Fruit fly (Drosophila melanogaster) whole organism, embryonic: ENCODE results near the gene Spn38F.

Experiments
- Blimp-1 ChIP-seq: fragments of 200-800 bp; sonication (Bioruptor generic); optimal IDR thresholded peaks from 3 replicates; lab custom pipeline; 2018; ENCODE audit warnings: missing biosample characterization, missing genetic modification characterization, mild to moderate bottlenecking, moderate library complexity, missing genetic modification reagents
- Bteb2 ChIP-seq: fragments of 200-800 bp; sonication (Bioruptor generic); optimal IDR thresholded peaks from 2 replicates; lab custom pipeline; 2016; ENCODE audit warnings: missing biosample characterization, missing genetic modification characterization
- CG1024 ChIP-seq: fragments of 200-800 bp; sonication (Bioruptor generic); IDR thresholded peaks from 2 replicates; pipeline ENCODE4 v1.3.6; 2022; ENCODE audit warnings: missing biosample characterization, missing genetic modification characterization
- CG10565 ChIP-seq: fragments of 200-800 bp; sonication (Bioruptor generic); optimal IDR thresholded peaks from 3 replicates; lab custom pipeline; 2016; ENCODE audit warnings: missing biosample characterization, mild to moderate bottlenecking, missing genetic modification characterization
- CG11093 ChIP-seq: fragments of 200-800 bp; sonication (Bioruptor generic); IDR thresholded peaks from 3 replicates; pipeline ENCODE4 v1.3.6; 2022; ENCODE audit warnings: missing biosample characterization, missing genetic modification characterization
- CG11398 ChIP-seq: fragments of 200-800 bp; sonication (Bioruptor generic); optimal IDR thresholded peaks from 2 replicates; lab custom pipeline; 2016; ENCODE audit warnings: missing biosample characterization, missing genetic modification characterization
- CG11456 ChIP-seq: fragments of 200-800 bp; sonication (Bioruptor generic); IDR thresholded peaks from 3 replicates; pipeline ENCODE4 v1.3.6; 2022; ENCODE audit warnings: missing biosample characterization, missing genetic modification characterization
- CG11695 ChIP-seq: fragments of 200-800 bp; sonication (Bioruptor generic); IDR thresholded peaks from 3 replicates; pipeline ENCODE4 v1.3.6; 2022; ENCODE audit warnings: missing biosample characterization, missing genetic modification characterization
- CG11696 ChIP-seq: fragments of 200-800 bp; sonication (Bioruptor generic); IDR thresholded peaks from 2 replicates; pipeline ENCODE4 v1.3.6; 2022; ENCODE audit warnings: missing biosample characterization, missing genetic modification characterization
- CG12071 ChIP-seq: fragments of 200-800 bp; sonication (Bioruptor generic); optimal IDR thresholded peaks from 3 replicates; lab custom pipeline; 2018; ENCODE audit warnings: missing biosample characterization, mild to moderate bottlenecking, missing genetic modification characterization
- CG12219 ChIP-seq: fragments of 200-800 bp; sonication (Bioruptor generic); optimal IDR thresholded peaks from 3 replicates; lab custom pipeline; 2018; ENCODE audit warnings: missing biosample characterization, mild to moderate bottlenecking, missing genetic modification characterization
- CG12769 ChIP-seq: fragments of 200-800 bp; sonication (Bioruptor generic); optimal IDR thresholded peaks from 2 replicates; lab custom pipeline; 2019; ENCODE audit warnings: missing biosample characterization, mild to moderate bottlenecking, missing genetic modification characterization, moderate library complexity
- CG14860 ChIP-seq: fragments of 200-800 bp; sonication (Bioruptor generic); IDR thresholded peaks from 3 replicates; pipeline ENCODE4 v1.3.6; 2022; ENCODE audit warnings: missing biosample characterization, missing genetic modification characterization; ENCODE audit not compliant: partially characterized antibody
- CG16813 ChIP-seq: fragments of 200-800 bp; sonication (Bioruptor generic); IDR thresholded peaks from 3 replicates; pipeline ENCODE4 v1.3.6; 2022; ENCODE audit warnings: missing biosample characterization, missing genetic modification characterization; ENCODE audit not compliant: partially characterized antibody
- CG17186 ChIP-seq: fragments of 200-800 bp; sonication (Bioruptor generic); optimal IDR thresholded peaks from 3 replicates; lab custom pipeline; 2017; ENCODE audit warnings: missing biosample characterization, missing genetic modification reagents, missing genetic modification characterization
- CG17328 ChIP-seq: fragments of 200-800 bp; sonication (Bioruptor generic); IDR thresholded peaks from 2 replicates; pipeline ENCODE4 v1.3.6; 2022; ENCODE audit warnings: missing biosample characterization, missing genetic modification characterization
- CG17612 ChIP-seq: fragments of 200-800 bp; sonication (Bioruptor generic); IDR thresholded peaks from 2 replicates; pipeline ENCODE4 v1.3.6; 2022; ENCODE audit warnings: missing biosample characterization, missing genetic modification characterization
- CG17912 ChIP-seq: fragments of 200-800 bp; sonication (Bioruptor generic); optimal IDR thresholded peaks from 2 replicates; lab custom pipeline; 2018; ENCODE audit warnings: missing biosample characterization, mild to moderate bottlenecking, missing genetic modification characterization
- CG1792 ChIP-seq: fragments of 200-800 bp; sonication (Bioruptor generic); optimal IDR thresholded peaks from 2 replicates; lab custom pipeline; 2016; ENCODE audit warnings: missing biosample characterization, missing genetic modification characterization
- CG1832 ChIP-seq: fragments of 200-800 bp; sonication (Bioruptor generic); optimal IDR thresholded peaks from 2 replicates; lab custom pipeline; 2017; ENCODE audit warnings: missing biosample characterization, mild to moderate bottlenecking, missing genetic modification characterization, inconsistent platforms
- CG32772 ChIP-seq: fragments of 200-800 bp; sonication (Bioruptor generic); IDR thresholded peaks from 2 replicates; pipeline ENCODE4 v1.3.6; 2022; ENCODE audit warnings: missing biosample characterization, missing genetic modification characterization
- CG6254 ChIP-seq: fragments of 200-800 bp; sonication (Bioruptor generic); optimal IDR thresholded peaks from 3 replicates; lab custom pipeline; 2017; ENCODE audit warnings: mild to moderate bottlenecking, missing biosample characterization, missing genetic modification reagents, missing genetic modification characterization
- CG7928 ChIP-seq: fragments of 200-800 bp; sonication (Bioruptor generic); optimal IDR thresholded peaks from 2 replicates; lab custom pipeline; 2017; ENCODE audit warnings: missing biosample characterization, mild to moderate bottlenecking, missing genetic modification characterization
- CG7963 ChIP-seq: fragments of 200-800 bp; sonication (Bioruptor generic); IDR thresholded peaks from 3 replicates; pipeline ENCODE4 v1.3.6; 2022; ENCODE audit warnings: missing biosample characterization, missing genetic modification characterization; ENCODE audit not compliant: partially characterized antibody
- CG9817 ChIP-seq: fragments of 200-800 bp; sonication (Bioruptor generic); optimal IDR thresholded peaks from 2 replicates; lab custom pipeline; 2018; ENCODE audit warnings: missing biosample characterization, mild to moderate bottlenecking, missing genetic modification characterization, moderate library complexity
- Dek ChIP-seq: fragments of 200-800 bp; sonication (Bioruptor generic); optimal IDR thresholded peaks from 3 replicates; lab custom pipeline; 2019; ENCODE audit warnings: missing biosample characterization, mild to moderate bottlenecking, missing genetic modification characterization, moderate library complexity
- Dll ChIP-seq: fragments of 200-800 bp; sonication (Bioruptor generic); IDR thresholded peaks from 4 replicates; pipeline ENCODE4 v1.3.6; 2022; ENCODE audit warnings: missing biosample characterization, missing genetic modification characterization; ENCODE audit not compliant: partially characterized antibody
- Hmr ChIP-seq: fragments of 200-800 bp; sonication (Bioruptor generic); optimal IDR thresholded peaks from 3 replicates; lab custom pipeline; 2017; ENCODE audit warnings: mild to moderate bottlenecking, missing biosample characterization, missing genetic modification reagents, missing genetic modification characterization
- Jarid2 ChIP-seq: fragments of 200-800 bp; sonication (Bioruptor generic); optimal IDR thresholded peaks from 3 replicates; lab custom pipeline; 2017; ENCODE audit warnings: mild to moderate bottlenecking, missing biosample characterization, missing genetic modification reagents, missing genetic modification characterization
- MTF-1 ChIP-seq: fragments of 200-800 bp; sonication (Bioruptor generic); optimal IDR thresholded peaks from 2 replicates; lab custom pipeline; 2018; ENCODE audit warnings: missing biosample characterization, mild to moderate bottlenecking, missing genetic modification characterization, borderline replicate concordance
- Max ChIP-seq: fragments of 200-800 bp; sonication (Bioruptor generic); optimal IDR thresholded peaks from 2 replicates; lab custom pipeline; 2016; ENCODE audit warnings: missing biosample characterization, mild to moderate bottlenecking, missing genetic modification characterization
- Myb ChIP-seq: fragments of 200-800 bp; sonication (Bioruptor generic); optimal IDR thresholded peaks from 2 replicates; lab custom pipeline; 2016; ENCODE audit warnings: missing biosample characterization, missing genetic modification characterization
- Scr ChIP-seq: fragments of 200-800 bp; sonication (Bioruptor generic); IDR thresholded peaks from 2 replicates; pipeline ENCODE4 v1.3.6; 2022; ENCODE audit warnings: missing biosample characterization, missing genetic modification characterization; ENCODE audit not compliant: partially characterized antibody
- Sox102F ChIP-seq: fragments of 200-800 bp; sonication (Bioruptor generic); optimal IDR thresholded peaks from 2 replicates; lab custom pipeline; 2018; ENCODE audit warnings: missing biosample characterization, mild to moderate bottlenecking, missing genetic modification characterization, moderate library complexity
- TFAM ChIP-seq: fragments of 200-800 bp; sonication (Bioruptor generic); optimal IDR thresholded peaks from 2 replicates; lab custom pipeline; 2017; ENCODE audit warnings: missing biosample characterization, missing genetic modification characterization, inconsistent platforms
- Taf1 ChIP-seq: fragments of 200-800 bp; sonication (Bioruptor generic); IDR thresholded peaks from 2 replicates; pipeline ENCODE4 v1.3.6; 2022; ENCODE audit warnings: missing biosample characterization, missing genetic modification characterization
- Xbp1 ChIP-seq: fragments of 200-800 bp; sonication (Bioruptor generic); optimal IDR thresholded peaks from 3 replicates; lab custom pipeline; 2016; ENCODE audit warnings: missing biosample characterization, mild to moderate bottlenecking, missing genetic modification characterization
- abd-A ChIP-seq: fragments of 200-800 bp; sonication (Bioruptor generic); optimal IDR thresholded peaks from 3 replicates; lab custom pipeline; 2019; ENCODE audit warnings: missing biosample characterization, mild to moderate bottlenecking, missing genetic modification characterization, moderate library complexity
- al ChIP-seq: fragments of 200-800 bp; sonication (Bioruptor generic); IDR thresholded peaks from 2 replicates; pipeline ENCODE4 v1.3.6; 2022; ENCODE audit warnings: missing biosample characterization, missing genetic modification characterization
- cas ChIP-seq: fragments of 200-800 bp; sonication (Bioruptor generic); IDR thresholded peaks from 2 replicates; pipeline ENCODE4 v1.3.6; 2022; ENCODE audit warnings: missing biosample characterization, missing genetic modification characterization
- chif ChIP-seq, 2 experiments: fragments of 200-800 bp; sonication (Bioruptor generic); optimal IDR thresholded peaks; 3 replicates each; lab custom pipeline; 2016; ENCODE audit warnings: missing biosample characterization in 2 of 2, missing genetic modification characterization in 2 of 2
- fd64A ChIP-seq: fragments of 200-800 bp; sonication (Bioruptor generic); optimal IDR thresholded peaks from 3 replicates; lab custom pipeline; 2018; ENCODE audit warnings: missing biosample characterization, mild to moderate bottlenecking, missing genetic modification characterization
- hb ChIP-seq: fragments of 200-800 bp; sonication (Bioruptor generic); IDR thresholded peaks from 3 replicates; pipeline ENCODE4 v1.3.6; 2022; ENCODE audit warnings: missing biosample characterization, missing genetic modification characterization; ENCODE audit not compliant: partially characterized antibody
- pzg ChIP-seq: fragments of 200-800 bp; sonication (Bioruptor generic); optimal IDR thresholded peaks from 3 replicates; lab custom pipeline; 2018; ENCODE audit warnings: missing biosample characterization, mild to moderate bottlenecking, missing genetic modification characterization, moderate library complexity
- shn ChIP-seq: fragments of 200-800 bp; sonication (Bioruptor generic); optimal IDR thresholded peaks from 3 replicates; lab custom pipeline; 2016; ENCODE audit warnings: missing biosample characterization, missing genetic modification characterization
- tll ChIP-seq, 2 experiments: fragments of 200-800 bp in 1 of 2; fragments of >200 bp in 1 of 2; sonication (Bioruptor generic) in 1 of 2; optimal IDR thresholded peaks; 2 replicates each; lab custom pipeline; 2017 to 2019; ENCODE audit warnings: missing biosample characterization in 2 of 2, missing genetic modification characterization in 2 of 2, mild to moderate bottlenecking in 1 of 2, moderate library complexity in 1 of 2
- toy ChIP-seq: fragments of 200-800 bp; sonication (Bioruptor generic); IDR thresholded peaks from 2 replicates; pipeline ENCODE4 v1.3.6; 2022; ENCODE audit warnings: missing biosample characterization, missing genetic modification characterization

The Spn38F gene

dm6 chr2L:20823196-20824105 is 14.3 kb downstream of the Spn38F start (continued):
- TF ChIP-seq CG14860 (GFP tag; lab: Robert Waterston, UW) (no peak; the same call in 2 of the 3 replicates), cas (GFP tag; lab: Robert Waterston, UW) (no peak), CG1024 (GFP tag; lab: Robert Waterston, UW) (0 out of 2 replicates have a peak, but pooled peaks have one; percentile 13), al (GFP tag; lab: Robert Waterston, UW) (no peak), CG11398 (GFP tag; lab: Kevin White, UChicago) (no peak), Myb (GFP tag; lab: Kevin White, UChicago) (no peak), CG12219 (GFP tag; lab: Kevin White, UChicago) (no peak), CG17912 (GFP tag; lab: Kevin White, UChicago) (peak; percentile 41), CG1832 (GFP tag; lab: Kevin White, UChicago) (peak; percentile 94), Dek (tag; lab: Kevin White, UChicago) (no peak), Xbp1 (GFP tag; lab: Kevin White, UChicago) (peak; percentile 22), CG11456 (GFP tag; lab: Robert Waterston, UW) (no peak), abd-A (tag; lab: Kevin White, UChicago) (peak; percentile 89), CG1792 (no peak), Bteb2 (GFP tag; lab: Kevin White, UChicago) (peak; percentile 6), Jarid2 (no peak), CG16813 (0 out of 3 replicates have a peak, but pooled peaks have one; percentile 33), CG11696 (no peak), CG17612 (GFP tag; lab: Robert Waterston, UW) (no peak), Blimp-1 (GFP tag; lab: Kevin White, UChicago) (no peak), TFAM (GFP tag; lab: Kevin White, UChicago) (no peak), CG7928 (GFP tag; lab: Kevin White, UChicago) (no peak), hb (no peak), CG10565 (GFP tag; lab: Kevin White, UChicago) (no peak), CG17328 (0 out of 2 replicates have a peak, but pooled peaks have one; percentile 25), toy (GFP tag; lab: Robert Waterston, UW) (no peak), Hmr (GFP tag; lab: Kevin White, UChicago) (peak; percentile 20), CG32772 (GFP tag; lab: Robert Waterston, UW) (no peak), pzg (GFP tag; lab: Kevin White, UChicago) (peak; percentile 9), Taf1 (no peak), tll (GFP tag; optimal IDR thresholded peaks at IDR 0.05; lab: Kevin White, UChicago) (no peak), chif (GFP tag; optimal IDR thresholded peaks at IDR 0.05; lab: Kevin White, UChicago) (no peak), CG6254 (GFP tag; lab: Kevin White, UChicago) (no peak), CG7963 (GFP tag; lab: Robert Waterston, UW) (peak; percentile 55; the same call in 1 of the 3 replicates), CG9817 (tag; lab: Kevin White, UChicago) (no peak), CG12769 (peak; percentile 94), Sox102F (GFP tag; lab: Kevin White, UChicago) (no peak), MTF-1 (GFP tag; lab: Kevin White, UChicago) (peak; percentile 31), fd64A (GFP tag; lab: Kevin White, UChicago) (peak; percentile 52), Max (GFP tag; lab: Kevin White, UChicago) (peak; percentile 13), Scr (GFP tag; lab: Robert Waterston, UW) (peak; percentile 48), Dll (GFP tag; lab: Robert Waterston, UW) (peak; percentile 49; the same call in 2 of the 4 replicates), CG17186 (no peak), CG11093 (GFP tag; lab: Robert Waterston, UW) (no peak), CG12071 (GFP tag; lab: Kevin White, UChicago) (no peak), shn (GFP tag; lab: Kevin White, UChicago) (no peak), CG11695 (no peak)
